Worm (Caenorhabditis elegans) whole organism, L1 larva: ENCODE data around the gene F59B2.8.

ENCODE experiments used
- C16A3.4 ChIP-seq: fragments of 150-350 bp; optimal IDR thresholded peaks from 2 replicates; lab custom pipeline; 2014; ENCODE audit warnings: missing biosample characterization, missing genetic modification characterization
- C34B4.2 ChIP-seq: sonication (generic microtip); optimal IDR thresholded peaks from 2 replicates; lab custom pipeline; 2017; ENCODE audit warnings: mild to moderate bottlenecking, missing genetic modification characterization, missing compliant biosample characterization
- Y116A8C.19 ChIP-seq: sonication (generic microtip); optimal IDR thresholded peaks from 2 replicates; lab custom pipeline; 2016; ENCODE audit warnings: missing compliant biosample characterization, missing genetic modification characterization, borderline replicate concordance
- aly-2 ChIP-seq: fragments of 150-350 bp; optimal IDR thresholded peaks from 2 replicates; lab custom pipeline; 2014; ENCODE audit warnings: missing biosample characterization, missing genetic modification characterization
- blmp-1 ChIP-seq: fragments of 150-350 bp; optimal IDR thresholded peaks from 2 replicates; lab custom pipeline; 2014; ENCODE audit warnings: missing biosample characterization, missing genetic modification characterization
- ceh-82 ChIP-seq, 3 experiments: fragments of 150-350 bp in 1 of 3; sonication (generic microtip) in 2 of 3; optimal IDR thresholded peaks; 2 replicates each; lab custom pipeline; 2014 to 2017; ENCODE audit warnings: missing biosample characterization in 3 of 3, missing genetic modification characterization in 3 of 3
- dsc-1 ChIP-seq: sonication (generic microtip); optimal IDR thresholded peaks from 2 replicates; lab custom pipeline; 2016; ENCODE audit warnings: mild to moderate bottlenecking, missing genetic modification characterization, missing compliant biosample characterization
- efl-1 ChIP-seq, 4 experiments: fragments of 150-350 bp; optimal IDR thresholded peaks in 3 of 4; peaks in 1 of 4; 1 replicate in 1 of 4; 2 replicates in 3 of 4; lab custom pipeline; 2014; ENCODE audit warnings: missing biosample characterization in 2 of 4, missing genetic modification characterization in 2 of 4, missing genetic modification reagents in 2 of 4
- efl-3 ChIP-seq: fragments of 200-800 bp; sonication (Bioruptor generic); optimal IDR thresholded peaks from 2 replicates; lab custom pipeline; 2018; ENCODE audit warnings: mild to moderate bottlenecking, missing genetic modification characterization, missing compliant biosample characterization
- egl-13 ChIP-seq: sonication (generic microtip); optimal IDR thresholded peaks from 2 replicates; lab custom pipeline; 2016; ENCODE audit warnings: missing genotype, missing genetic modification reagents, missing genetic modification characterization, missing compliant biosample characterization
- elt-2 ChIP-seq: sonication (generic microtip); optimal IDR thresholded peaks from 2 replicates; lab custom pipeline; 2016; ENCODE audit warnings: missing genetic modification characterization, mild to moderate bottlenecking, inconsistent platforms, missing compliant biosample characterization, missing genetic modification reagents
- ets-5 ChIP-seq: fragments of 200-800 bp; sonication (Bioruptor generic); IDR thresholded peaks from 2 replicates; pipeline ENCODE4 v1.3.6; 2022; ENCODE audit warnings: missing genetic modification characterization, missing compliant biosample characterization
- fkh-10 ChIP-seq: sonication (generic microtip); optimal IDR thresholded peaks from 2 replicates; lab custom pipeline; 2017; ENCODE audit warnings: missing biosample characterization, missing genetic modification reagents, missing genetic modification characterization
- fkh-8 ChIP-seq: sonication (generic microtip); optimal IDR thresholded peaks from 2 replicates; lab custom pipeline; 2016; ENCODE audit warnings: mild to moderate bottlenecking, missing genetic modification characterization, missing compliant biosample characterization
- hlh-4 ChIP-seq: sonication (generic microtip); optimal IDR thresholded peaks from 2 replicates; lab custom pipeline; 2016; ENCODE audit warnings: mild to moderate bottlenecking, missing genetic modification characterization, missing compliant biosample characterization
- hpl-2 ChIP-seq: fragments of 150-350 bp; optimal IDR thresholded peaks from 2 replicates; lab custom pipeline; 2014; ENCODE audit warnings: missing biosample characterization, missing genetic modification reagents, missing genetic modification characterization
- lin-35 ChIP-seq, 2 experiments: fragments of 150-350 bp; optimal IDR thresholded peaks; 2 replicates each; lab custom pipeline; 2014; ENCODE audit warnings: missing biosample characterization in 2 of 2, missing genetic modification characterization in 2 of 2, missing genetic modification reagents in 2 of 2
- lin-39 ChIP-seq: fragments of 150-350 bp; optimal IDR thresholded peaks from 2 replicates; lab custom pipeline; 2014; ENCODE audit warnings: missing biosample characterization, missing genetic modification reagents, missing genetic modification characterization
- lir-3 ChIP-seq: sonication (generic microtip); optimal IDR thresholded peaks from 2 replicates; lab custom pipeline; 2016; ENCODE audit warnings: mild to moderate bottlenecking, missing genetic modification characterization, moderate library complexity, missing compliant biosample characterization; ENCODE audit not compliant: poor library complexity
- lsy-2 ChIP-seq, 2 experiments: fragments of 150-350 bp; optimal IDR thresholded peaks; 2 replicates each; lab custom pipeline; 2014; ENCODE audit warnings: missing biosample characterization in 2 of 2, missing genetic modification characterization in 2 of 2
- mdl-1 ChIP-seq, 2 experiments: fragments of 150-350 bp; optimal IDR thresholded peaks; 2 replicates each; lab custom pipeline; 2014 to 2017; ENCODE audit warnings: missing biosample characterization in 2 of 2, missing genetic modification characterization in 2 of 2, inconsistent platforms in 1 of 2
- nhr-11 ChIP-seq: fragments of 150-350 bp; optimal IDR thresholded peaks from 2 replicates; lab custom pipeline; 2014; ENCODE audit warnings: missing biosample characterization, missing genetic modification characterization
- nhr-19 ChIP-seq: fragments of 200-800 bp; sonication (Bioruptor generic); conservative IDR thresholded peaks from 2 replicates; pipeline ENCODE4 v1.3.6; 2022; ENCODE audit warnings: missing genetic modification characterization, missing compliant biosample characterization
- nhr-20 ChIP-seq: sonication (generic microtip); optimal IDR thresholded peaks from 2 replicates; lab custom pipeline; 2016; ENCODE audit warnings: mild to moderate bottlenecking, missing genetic modification characterization, missing compliant biosample characterization
- nhr-28 ChIP-seq: fragments of 150-350 bp; optimal IDR thresholded peaks from 2 replicates; lab custom pipeline; 2014; ENCODE audit warnings: missing biosample characterization, missing genetic modification characterization
- nhr-90 ChIP-seq: sonication (generic microtip); optimal IDR thresholded peaks from 2 replicates; lab custom pipeline; 2016; ENCODE audit warnings: mild to moderate bottlenecking, missing genetic modification characterization, missing compliant biosample characterization; ENCODE audit not compliant: poor library complexity
- pag-3 ChIP-seq: sonication (generic microtip); optimal IDR thresholded peaks from 2 replicates; lab custom pipeline; 2017; ENCODE audit warnings: missing genetic modification characterization, mild to moderate bottlenecking, missing compliant biosample characterization, antibody characterized with exemption, borderline replicate concordance; ENCODE audit not compliant: insufficient read depth
- pax-3 ChIP-seq: fragments of 200-800 bp; sonication (Bioruptor generic); optimal IDR thresholded peaks from 2 replicates; lab custom pipeline; 2018; ENCODE audit warnings: mild to moderate bottlenecking, missing genetic modification characterization, moderate library complexity, missing compliant biosample characterization
- snu-23 ChIP-seq: sonication (generic microtip); optimal IDR thresholded peaks from 2 replicates; lab custom pipeline; 2016; ENCODE audit warnings: missing genetic modification characterization, missing compliant biosample characterization
- sox-4 ChIP-seq: sonication (generic microtip); optimal IDR thresholded peaks from 2 replicates; lab custom pipeline; 2016; ENCODE audit warnings: missing genetic modification characterization, missing compliant biosample characterization
- sptf-1 ChIP-seq: fragments of 150-350 bp; optimal IDR thresholded peaks from 2 replicates; lab custom pipeline; 2014; ENCODE audit warnings: missing biosample characterization, missing genetic modification characterization
- swsn-7 ChIP-seq: sonication (generic microtip); optimal IDR thresholded peaks from 2 replicates; lab custom pipeline; 2016; ENCODE audit warnings: missing genetic modification characterization, missing compliant biosample characterization
- tbx-2 ChIP-seq: sonication (generic microtip); optimal IDR thresholded peaks from 2 replicates; lab custom pipeline; 2016; ENCODE audit warnings: missing genetic modification characterization, missing compliant biosample characterization
- unc-30 ChIP-seq: sonication (generic microtip); optimal IDR thresholded peaks from 2 replicates; lab custom pipeline; 2017; ENCODE audit warnings: missing biosample characterization, missing genetic modification characterization
- unc-62 ChIP-seq: fragments of 150-350 bp; optimal IDR thresholded peaks from 2 replicates; lab custom pipeline; 2014; ENCODE audit warnings: missing biosample characterization, missing genetic modification reagents, missing genetic modification characterization
- unc-98 ChIP-seq: fragments of 200-800 bp; sonication (Bioruptor generic); IDR thresholded peaks from 2 replicates; pipeline ENCODE4 v1.3.6; 2022; ENCODE audit warnings: missing genetic modification characterization, missing compliant biosample characterization
- xbp-1 ChIP-seq: sonication (generic microtip); optimal IDR thresholded peaks from 2 replicates; lab custom pipeline; 2016; ENCODE audit warnings: missing genetic modification characterization, missing compliant biosample characterization
- zag-1 ChIP-seq: fragments of 150-350 bp; optimal IDR thresholded peaks from 2 replicates; lab custom pipeline; 2014; ENCODE audit warnings: missing biosample characterization, missing genetic modification characterization

Gene F59B2.8

ce11 chrIII:9050600-9050999 is 40.6 kb upstream of the F59B2.8 start, which contains the start of gene ikke-1:
ikke-1 (minus strand) TSS chrIII:9050700.
- no peak for TF ChIP-seq nhr-28
- no peak for TF ChIP-seq pag-3 (tag; lab: Kevin White, UChicago)
- no peak for TF ChIP-seq unc-98 (GFP tag; lab: Robert Waterston, UW)
- no peak for TF ChIP-seq tbx-2
- no peak for TF ChIP-seq aly-2
- TF ChIP-seq unc-30 (tag; lab: Kevin White, UChicago) = no peak
- no peak for TF ChIP-seq sptf-1 (tag; lab: Kevin White, UChicago)
- no peak for TF ChIP-seq C16A3.4 (tag; lab: Kevin White, UChicago)
- no peak for TF ChIP-seq hlh-4 (tag; lab: Kevin White, UChicago)
- TF ChIP-seq nhr-11 (tag; lab: Kevin White, UChicago) = no peak
- no peak for TF ChIP-seq lsy-2 (tag; optimal IDR thresholded peaks at IDR 0.05; lab: Kevin White, UChicago)
- no peak for TF ChIP-seq xbp-1
- no peak for TF ChIP-seq dsc-1 (tag; lab: Kevin White, UChicago)
- no peak for TF ChIP-seq hpl-2 (GFP tag; lab: Kevin White, UChicago)
- no peak for TF ChIP-seq blmp-1 (tag; lab: Kevin White, UChicago)
- no peak for TF ChIP-seq pax-3
- no peak for TF ChIP-seq lin-39 (tag; lab: Kevin White, UChicago)
- no peak for TF ChIP-seq zag-1

DNA sequence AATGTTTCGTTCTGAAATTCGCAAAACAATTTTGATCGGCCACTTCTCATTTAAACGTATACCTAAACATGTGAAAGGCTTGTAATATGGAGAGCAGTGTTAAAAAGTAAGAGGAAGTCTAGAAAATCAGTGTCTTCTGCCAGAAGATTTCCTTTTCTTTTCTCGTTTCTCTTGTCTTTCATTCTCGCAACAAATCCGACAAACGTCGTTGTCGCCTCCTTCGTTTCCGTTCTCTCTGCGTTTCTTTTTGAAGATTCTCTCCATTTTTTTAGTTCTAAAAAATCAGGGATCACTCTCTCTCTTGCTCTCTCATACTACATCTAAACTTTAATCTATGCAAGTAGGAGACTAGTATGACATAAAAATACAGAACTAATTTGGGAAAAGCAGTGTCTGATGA is 37.3 kb upstream of the F59B2.8 start:
- TF ChIP-seq fkh-10 (peak; percentile 57), Y116A8C.19 (tag; lab: Kevin White, UChicago) (no peak), sox-4 (tag; lab: Kevin White, UChicago) (no peak), snu-23 (no peak)

DNA sequence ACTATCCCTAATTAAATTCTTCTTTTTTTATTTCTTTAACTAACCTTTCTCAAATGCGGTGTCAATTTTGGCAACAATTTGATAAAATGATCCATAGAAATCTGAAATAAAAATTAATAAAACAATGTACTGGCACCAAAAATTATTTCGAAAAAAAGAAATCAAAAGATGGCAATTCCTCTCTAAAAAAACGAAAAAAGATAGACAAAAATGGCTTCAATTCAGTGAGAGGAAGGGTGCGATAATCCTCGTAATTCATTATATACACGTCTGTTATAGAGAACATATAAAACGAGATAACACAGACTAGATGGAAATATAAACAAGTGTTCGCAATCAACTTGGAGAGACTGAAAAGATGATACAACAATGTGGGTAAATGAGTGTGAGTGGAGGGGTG is 35.8 kb upstream of the F59B2.8 start, which contains the start of gene R107.2:
Gene R107.2, minus strand, starts transcription at position 101 of the 400 bp plus-strand sequence.
- TF ChIP-seq dsc-1 (tag; lab: Kevin White, UChicago) = no peak
- no peak for TF ChIP-seq nhr-20 (tag; lab: Kevin White, UChicago)
- TF ChIP-seq efl-1 (optimal IDR thresholded peaks at IDR 0.05; lab: Kevin White, UChicago) = no peak
- no peak for TF ChIP-seq efl-1 (GFP tag; optimal IDR thresholded peaks at IDR 0.05 in 1 of 2; lab: Kevin White, UChicago)
- TF ChIP-seq hlh-4 (tag; lab: Kevin White, UChicago) = no peak
- no peak for TF ChIP-seq lin-39 (tag; lab: Kevin White, UChicago)
- no peak for TF ChIP-seq ets-5 (GFP tag; lab: Robert Waterston, UW)
- TF ChIP-seq nhr-19 = no peak
- no peak for TF ChIP-seq egl-13 (tag; lab: Kevin White, UChicago)
- TF ChIP-seq C34B4.2 (tag; lab: Kevin White, UChicago) = no peak
- TF ChIP-seq elt-2 (tag; lab: Kevin White, UChicago) = no peak
- TF ChIP-seq lir-3 (tag; lab: Kevin White, UChicago) = no peak
- no peak for TF ChIP-seq fkh-8 (tag; lab: Kevin White, UChicago)
- TF ChIP-seq fkh-10 = no peak
- TF ChIP-seq nhr-90 (tag; lab: Kevin White, UChicago) = no peak

- TF ChIP-seq efl-3 (GFP tag; lab: Kevin White, UChicago) = no peak
- TF ChIP-seq ceh-82 (tag; optimal IDR thresholded peaks at IDR 0.05; lab: Kevin White, UChicago) = no peak
- no peak for TF ChIP-seq swsn-7 (tag; lab: Kevin White, UChicago)
- TF ChIP-seq unc-98 (GFP tag; lab: Robert Waterston, UW) = no peak
- no peak for TF ChIP-seq hpl-2 (GFP tag; lab: Kevin White, UChicago)
- TF ChIP-seq lsy-2 (tag; optimal IDR thresholded peaks at IDR 0.05; lab: Kevin White, UChicago) = no peak
- TF ChIP-seq unc-62 (GFP tag; lab: Kevin White, UChicago) = no peak
- no peak for TF ChIP-seq lin-35 (GFP tag; optimal IDR thresholded peaks at IDR 0.05; lab: Kevin White, UChicago)
- no peak for TF ChIP-seq mdl-1 (tag; optimal IDR thresholded peaks at IDR 0.05; lab: Kevin White, UChicago)
- no peak for TF ChIP-seq efl-1 (optimal IDR thresholded peaks at IDR 0.05; lab: Kevin White, UChicago)
- no peak for TF ChIP-seq efl-1 (GFP tag; optimal IDR thresholded peaks at IDR 0.05 in 1 of 2; lab: Kevin White, UChicago)
- TF ChIP-seq, all 84 proteins: peak for 0
Measured at ce11 chrIII:9043200-9043599, 33.2 kb upstream of the F59B2.8 start, which contains the start of gene nac-2. nac-2 (minus strand) TSS chrIII:9043300.
